Fruit fly (Drosophila melanogaster) whole organism, prepupa: Measurements from ENCODE around the gene Coq2.

ENCODE experiments used
- CG6163 ChIP-seq: fragments of 200-800 bp; sonication (Bioruptor generic); IDR thresholded peaks from 3 replicates; pipeline ENCODE4 v1.3.6; 2022; ENCODE audit warnings: missing biosample characterization, missing genetic modification characterization
- Eip75B ChIP-seq: fragments of 200-800 bp; sonication (Bioruptor generic); optimal IDR thresholded peaks from 3 replicates; lab custom pipeline; 2016; ENCODE audit warnings: missing biosample characterization, missing genetic modification characterization
- Hr38 ChIP-seq: sonication (Bioruptor generic); optimal IDR thresholded peaks from 2 replicates; lab custom pipeline; 2016; ENCODE audit warnings: missing biosample characterization, missing genetic modification characterization
- net ChIP-seq: fragments of 200-800 bp; sonication (Bioruptor generic); optimal IDR thresholded peaks from 3 replicates; lab custom pipeline; 2016; ENCODE audit warnings: missing biosample characterization, missing genetic modification characterization
- topi ChIP-seq: fragments of 200-800 bp; sonication (Bioruptor generic); optimal IDR thresholded peaks from 3 replicates; lab custom pipeline; 2016; ENCODE audit warnings: missing biosample characterization, missing genetic modification characterization

DNA sequence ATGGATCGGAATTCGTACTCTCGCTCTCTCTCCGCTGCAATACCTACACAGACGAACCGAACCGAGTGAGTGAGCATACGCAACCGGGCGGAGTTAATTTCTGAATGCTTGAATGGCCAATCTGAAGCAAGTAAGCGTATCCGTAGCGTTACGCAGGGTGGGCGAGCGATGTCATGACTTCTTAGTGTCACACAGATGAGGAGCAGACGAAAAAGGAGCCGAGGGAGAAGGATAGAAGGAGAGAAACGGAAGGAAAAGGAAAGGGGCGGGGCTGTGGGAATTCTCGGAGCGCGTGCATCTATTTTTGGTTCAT is 18.1 kb upstream of the Coq2 start:
- TF ChIP-seq Eip75B (no peak), topi (GFP tag; lab: Kevin White, UChicago) (no peak), Hr38 (GFP tag; lab: Kevin White, UChicago) (no peak), net (GFP tag; lab: Kevin White, UChicago) (no peak), CG6163 (GFP tag; lab: Robert Waterston, UW) (no peak)
